Worm (Caenorhabditis elegans): Measurements from ENCODE around the gene pmp-1.
A peak's percentile ranks its signal among the peaks of the same experiment; 100 is the strongest.

pmp-1 gene

DNA sequence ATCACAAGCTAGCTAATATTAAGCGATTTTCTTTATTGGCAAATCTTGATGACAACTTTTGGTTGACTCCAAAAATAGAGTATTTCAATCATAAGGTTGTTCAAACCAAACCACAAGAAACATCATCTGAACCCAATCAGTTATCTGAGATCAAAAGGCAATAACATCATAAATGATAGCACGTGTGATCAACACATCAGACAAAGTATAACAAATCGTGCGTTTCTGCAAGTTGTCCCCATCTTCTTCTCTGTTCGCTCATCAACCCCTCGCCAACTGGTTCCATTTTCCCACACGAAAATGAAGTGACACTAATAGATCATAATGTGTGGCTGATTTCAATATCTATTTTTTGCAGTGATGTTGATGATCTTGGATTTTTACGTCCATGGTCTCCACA is 34.2 kb downstream of the pmp-1 start:
- TF ChIP-seq tbx-7 (tag; optimal IDR thresholded peaks at IDR 0.05) (no peak), Y22D7AL.16 (tag; optimal IDR thresholded peaks at IDR 0.05) (no peak), ceh-19 (GFP tag; optimal IDR thresholded peaks at IDR 0.05) (no peak), unc-3 (GFP tag; conservative IDR thresholded peaks at IDR 0.05) (no peak), unc-3 (tag; optimal IDR thresholded peaks at IDR 0.05) (no peak), zip-5 (tag; optimal IDR thresholded peaks at IDR 0.05) (no peak), ceh-22 (tag; optimal IDR thresholded peaks at IDR 0.05) (no peak), K02D7.2 (tag; optimal IDR thresholded peaks at IDR 0.05) (no peak)

DNA sequence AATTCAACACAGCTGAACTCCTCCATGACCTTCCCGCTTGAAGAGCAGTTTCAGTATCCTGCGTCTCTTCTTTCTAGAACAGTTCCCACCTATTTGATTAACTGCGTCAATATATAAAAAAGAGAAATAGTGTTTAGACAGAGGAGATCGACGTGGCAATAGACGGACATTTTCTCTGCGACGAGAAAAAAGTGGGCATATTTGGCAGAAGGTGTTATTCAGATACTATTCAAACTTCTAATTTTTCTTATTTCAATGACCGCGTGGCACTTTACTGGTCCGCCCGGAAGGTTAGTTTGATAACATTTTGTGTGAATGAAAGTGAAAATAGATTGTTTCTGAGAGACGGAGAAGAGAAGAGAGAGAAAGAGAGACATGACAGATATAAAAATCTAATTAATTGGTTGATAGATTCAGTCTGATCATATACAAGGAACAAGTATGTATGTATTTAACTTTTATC is 35.6 kb downstream of the pmp-1 start, which contains the start of gene tbc-6:
TSS of gene tbc-6 (plus strand) at position 208 of the 463 bp plus-strand sequence.
- no peak for TF ChIP-seq tbx-7 (tag; optimal IDR thresholded peaks at IDR 0.05)
- TF ChIP-seq unc-55 (GFP tag; optimal IDR thresholded peaks at IDR 0.05): peak; percentile 8
- TF ChIP-seq sox-2 (GFP tag; IDR thresholded peaks at IDR 0.05): no peak
- TF ChIP-seq C38D4.7 (GFP tag; optimal IDR thresholded peaks at IDR 0.05): no peak
- TF ChIP-seq unc-42 (tag; optimal IDR thresholded peaks at IDR 0.05): peak; percentile 40
- no peak for TF ChIP-seq ahr-1 (tag; optimal IDR thresholded peaks at IDR 0.05)
- TF ChIP-seq odd-2 (tag; optimal IDR thresholded peaks at IDR 0.05): peak; percentile 5
- TF ChIP-seq zip-5 (tag; optimal IDR thresholded peaks at IDR 0.05): no peak
- TF ChIP-seq npax-4 (tag; optimal IDR thresholded peaks at IDR 0.05): no peak
- TF ChIP-seq ama-1 (optimal IDR thresholded peaks at IDR 0.05): peak; percentile 78
- TF ChIP-seq pat-9 (tag; optimal IDR thresholded peaks at IDR 0.05): no peak
- TF ChIP-seq nfya-1 (tag; optimal IDR thresholded peaks at IDR 0.05): peak; percentile 2

DNA sequence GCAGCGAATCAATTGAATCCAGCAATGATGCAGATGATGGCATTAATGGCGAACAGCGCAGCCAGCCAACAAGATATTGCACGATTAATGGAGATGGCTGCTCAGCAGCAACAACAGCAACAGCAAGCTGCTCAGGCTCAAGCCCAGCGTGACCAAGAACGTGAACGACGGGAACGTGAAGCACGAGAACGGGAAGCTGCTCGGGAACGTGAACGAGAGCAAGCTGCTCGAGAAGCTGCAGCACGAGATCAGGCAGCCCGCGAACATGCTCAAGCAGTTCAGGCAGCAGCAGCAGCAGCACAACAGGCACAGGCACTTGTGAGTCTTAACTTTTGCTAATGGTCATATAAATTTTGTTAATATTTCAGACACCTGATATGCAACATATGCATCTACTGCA is 36.8 kb downstream of the pmp-1 start:
- TF ChIP-seq ref-2 (tag; optimal IDR thresholded peaks at IDR 0.05) (peak; percentile 15), unc-42 (tag; optimal IDR thresholded peaks at IDR 0.05) (peak; percentile 5), unc-86 (tag; optimal IDR thresholded peaks at IDR 0.05) (no peak), pat-9 (tag; optimal IDR thresholded peaks at IDR 0.05) (no peak), ceh-6 (GFP tag; optimal IDR thresholded peaks at IDR 0.05) (peak; percentile 50), tbx-2 (tag; optimal IDR thresholded peaks at IDR 0.05) (peak; percentile 29)

DNA sequence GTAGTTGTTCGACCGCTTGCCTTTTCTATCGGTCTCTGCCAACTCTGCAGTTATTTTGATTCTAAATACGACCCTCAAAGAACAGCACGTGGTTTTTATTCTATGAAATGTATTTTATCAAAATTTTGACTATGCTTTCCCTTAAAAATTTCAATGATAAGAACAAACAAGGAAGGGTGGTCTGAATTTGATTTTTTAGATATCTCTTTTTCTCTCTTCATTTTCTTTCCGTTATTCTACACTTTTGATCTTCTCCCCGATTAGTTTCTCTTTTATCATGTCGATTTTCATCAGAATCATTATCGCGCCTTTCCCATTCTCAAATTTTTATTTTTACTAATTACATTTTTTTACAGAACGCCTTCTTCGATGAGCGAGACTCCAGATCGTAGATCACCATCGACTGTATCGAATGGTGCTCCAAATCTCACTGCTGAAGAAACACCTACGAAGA is 38.5 kb downstream of the pmp-1 start:
- TF ChIP-seq rnt-1 (tag; optimal IDR thresholded peaks at IDR 0.05): no peak
- no peak for TF ChIP-seq unc-86 (tag; optimal IDR thresholded peaks at IDR 0.05)
- no peak for TF ChIP-seq ceh-30 (tag; optimal IDR thresholded peaks at IDR 0.05)
- no peak for TF ChIP-seq fax-1 (tag; optimal IDR thresholded peaks at IDR 0.05)
- TF ChIP-seq unc-42 (tag; optimal IDR thresholded peaks at IDR 0.05): no peak
- TF ChIP-seq nfya-1 (tag; optimal IDR thresholded peaks at IDR 0.05): no peak
- TF ChIP-seq F13H6.1 (tag; optimal IDR thresholded peaks at IDR 0.05): no peak
- no peak for TF ChIP-seq ceh-2 (tag; optimal IDR thresholded peaks at IDR 0.05)
- no peak for TF ChIP-seq fkh-10 (GFP tag; optimal IDR thresholded peaks at IDR 0.05)
- TF ChIP-seq pha-4 (tag; optimal IDR thresholded peaks at IDR 0.05): no peak

DNA sequence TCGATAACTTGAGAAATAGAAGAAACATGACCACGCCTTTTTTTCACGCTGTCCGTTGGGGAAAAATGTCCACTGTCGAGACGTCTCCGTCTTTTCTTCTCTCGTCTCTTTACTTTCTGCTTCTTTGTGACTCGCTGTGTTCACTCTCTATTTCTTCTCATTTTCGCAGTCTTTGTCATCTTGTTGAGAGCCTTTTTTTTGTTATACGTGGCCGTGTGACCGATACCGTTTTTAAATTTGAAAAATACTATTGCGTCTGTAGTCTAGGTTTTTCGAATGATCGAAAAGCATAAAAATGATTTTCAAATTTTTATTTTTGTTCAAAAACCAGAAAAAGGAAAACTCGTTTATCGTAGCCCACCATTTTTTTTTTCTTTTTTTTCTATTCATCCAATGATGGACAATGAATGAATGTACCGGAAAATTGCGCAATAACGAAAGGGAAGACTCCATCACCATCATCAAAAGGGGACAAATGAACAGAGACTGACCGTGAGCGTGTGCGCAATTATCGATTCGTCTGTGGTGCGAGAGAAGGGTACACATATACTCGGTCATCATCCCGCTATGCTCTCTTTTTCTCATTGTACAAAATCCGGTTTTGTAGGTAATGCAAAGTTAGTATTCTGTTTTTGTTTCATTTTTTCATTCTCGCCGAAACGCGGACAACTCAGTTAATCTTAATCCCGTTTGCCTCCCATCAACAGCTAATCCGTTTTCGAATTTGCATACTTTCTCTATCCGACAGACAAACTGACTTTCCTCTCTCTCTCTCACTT is 39.1 kb downstream of the pmp-1 start:
- TF ChIP-seq eyg-1 (tag; optimal IDR thresholded peaks at IDR 0.05) (no peak), F13H6.1 (tag; optimal IDR thresholded peaks at IDR 0.05) (no peak), pros-1 (tag; optimal IDR thresholded peaks at IDR 0.05) (peak; percentile 43), unc-42 (tag; optimal IDR thresholded peaks at IDR 0.05) (peak; percentile 84), ceh-24 (tag; optimal IDR thresholded peaks at IDR 0.05) (no peak), ceh-48 (tag; optimal IDR thresholded peaks at IDR 0.05) (peak; percentile 45), sox-2 (GFP tag; IDR thresholded peaks at IDR 0.05) (peak; percentile 31; the same call in 1 of the 2 replicates), tbx-2 (tag; optimal IDR thresholded peaks at IDR 0.05) (no peak), hlh-8 (tag; optimal IDR thresholded peaks at IDR 0.05) (no peak)
